Worm (Caenorhabditis elegans): ENCODE data around the gene F58E6.8.

DNA sequence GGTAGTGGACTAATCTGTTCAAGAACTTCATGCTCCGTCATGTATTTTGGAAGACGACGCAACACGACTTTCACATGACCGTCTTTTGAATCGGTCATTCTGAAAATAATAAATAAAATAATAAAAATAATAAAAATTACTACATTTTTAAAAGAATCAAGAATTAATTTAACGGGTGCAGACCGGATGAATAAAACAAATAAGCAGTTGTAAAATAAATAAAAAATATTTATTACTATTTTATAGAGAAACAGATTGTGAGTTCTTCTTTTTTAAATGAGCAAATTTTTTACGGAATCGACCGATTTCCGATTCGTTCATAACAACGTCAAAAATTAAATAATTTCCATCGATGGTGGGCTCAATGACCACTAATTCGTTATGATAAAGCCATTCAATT, 22.0 kb upstream of the F58E6.8 start, which contains the start of gene smg-4:
- TF ChIP-seq tbx-37 (GFP tag; conservative IDR thresholded peaks at IDR 0.05) (no peak), ceh-36 (tag; optimal IDR thresholded peaks at IDR 0.05) (no peak)

Data from whole organism, early embryonic.